Fruit fly (Drosophila melanogaster) whole organism, wandering third instar larva: ENCODE measurements around the gene CG42692.

ENCODE experiments used
- Abd-B ChIP-seq: fragments of >200 bp; optimal IDR thresholded peaks from 2 replicates; lab custom pipeline; 2017; ENCODE audit warnings: missing biosample characterization, missing genetic modification characterization
- CG32264 ChIP-seq: fragments of 200-800 bp; sonication (Bioruptor generic); optimal IDR thresholded peaks from 2 replicates; lab custom pipeline; 2016; ENCODE audit warnings: missing biosample characterization, missing genetic modification characterization
- CG9705 ChIP-seq: fragments of 200-800 bp; sonication (Bioruptor generic); optimal IDR thresholded peaks from 2 replicates; lab custom pipeline; 2018; ENCODE audit warnings: missing biosample characterization, mild to moderate bottlenecking, missing genetic modification characterization
- CrebA ChIP-seq: fragments of 200-800 bp; sonication (Bioruptor generic); optimal IDR thresholded peaks from 2 replicates; lab custom pipeline; 2016; ENCODE audit warnings: missing biosample characterization, mild to moderate bottlenecking, missing genetic modification characterization, borderline replicate concordance
- Dfd ChIP-seq: fragments of >200 bp; optimal IDR thresholded peaks from 2 replicates; lab custom pipeline; 2017; ENCODE audit warnings: missing biosample characterization, missing genetic modification characterization
- Dif ChIP-seq: fragments of 200-275, 200-300 bp; sonication (Bioruptor generic); optimal IDR thresholded peaks from 2 replicates; lab custom pipeline; 2018; ENCODE audit warnings: missing biosample characterization, missing genetic modification characterization; ENCODE audit not compliant: partially characterized antibody
- GATAd ChIP-seq: sonication (Bioruptor generic); optimal IDR thresholded peaks from 2 replicates; lab custom pipeline; 2016; ENCODE audit warnings: missing biosample characterization, missing genetic modification characterization
- HLH106 ChIP-seq: fragments of 200-800 bp; optimal IDR thresholded peaks from 3 replicates; lab custom pipeline; 2019; ENCODE audit warnings: missing biosample characterization, mild to moderate bottlenecking, missing genetic modification characterization, moderate library complexity
- Hnf4 ChIP-seq: fragments of 200-800 bp; sonication (Bioruptor generic); optimal IDR thresholded peaks from 2 replicates; lab custom pipeline; 2016; ENCODE audit warnings: missing biosample characterization, mild to moderate bottlenecking, missing genetic modification characterization
- Hr78 ChIP-seq: fragments of >200 bp; optimal IDR thresholded peaks from 2 replicates; lab custom pipeline; 2017; ENCODE audit warnings: missing biosample characterization, missing genetic modification characterization
- Hr83 ChIP-seq: fragments of 200-300 bp; sonication (Bioruptor generic); optimal IDR thresholded peaks from 2 replicates; lab custom pipeline; 2016; ENCODE audit warnings: missing biosample characterization, mild to moderate bottlenecking, missing genetic modification characterization, moderate library complexity; ENCODE audit not compliant: poor library complexity, severe bottlenecking
- Jra ChIP-seq: sonication (Bioruptor generic); optimal IDR thresholded peaks from 2 replicates; lab custom pipeline; 2016; ENCODE audit warnings: missing biosample characterization, missing genetic modification characterization
- Mio ChIP-seq: sonication (Bioruptor generic); optimal IDR thresholded peaks from 2 replicates; lab custom pipeline; 2016; ENCODE audit warnings: missing biosample characterization, missing genetic modification characterization
- Myc ChIP-seq: fragments of >200 bp; optimal IDR thresholded peaks from 2 replicates; lab custom pipeline; 2017
- N ChIP-seq: fragments of >200 bp; optimal IDR thresholded peaks from 2 replicates; lab custom pipeline; 2018; ENCODE audit warnings: missing biosample characterization, missing external identifiers, missing genetic modification characterization
- OdsH ChIP-seq: fragments of 200-800 bp; sonication (Bioruptor generic); optimal IDR thresholded peaks from 2 replicates; lab custom pipeline; 2016; ENCODE audit warnings: missing biosample characterization, mild to moderate bottlenecking, missing genetic modification characterization
- Rel ChIP-seq, 2 experiments: fragments of 200-800 bp; sonication (Bioruptor generic) in 1 of 2; optimal IDR thresholded peaks; 2 replicates in 1 of 2; 3 replicates in 1 of 2; lab custom pipeline; 2016 to 2019; ENCODE audit warnings: mild to moderate bottlenecking in 2 of 2, missing biosample characterization in 2 of 2, missing genetic modification characterization in 2 of 2, moderate library complexity in 1 of 2
- Sp1 ChIP-seq: fragments of 200-800 bp; sonication (Bioruptor generic); optimal IDR thresholded peaks from 3 replicates; lab custom pipeline; 2019; ENCODE audit warnings: missing biosample characterization, mild to moderate bottlenecking, missing genetic modification characterization, moderate library complexity
- Vsx2 ChIP-seq: fragments of 200-300, 225-300 bp; sonication (Bioruptor generic); optimal IDR thresholded peaks from 2 replicates; lab custom pipeline; 2018; ENCODE audit warnings: missing biosample characterization, missing genetic modification characterization; ENCODE audit not compliant: partially characterized antibody
- br ChIP-seq: fragments of 200-800 bp; sonication (Bioruptor generic); optimal IDR thresholded peaks from 2 replicates; lab custom pipeline; 2016; ENCODE audit warnings: missing biosample characterization, missing genetic modification characterization
- brk ChIP-seq: fragments of 200-800 bp; sonication (Bioruptor generic); optimal IDR thresholded peaks from 2 replicates; lab custom pipeline; 2016; ENCODE audit warnings: missing biosample characterization, mild to moderate bottlenecking, missing genetic modification characterization
- dl ChIP-seq, 2 experiments: fragments of 175-275, 200-275 bp in 1 of 2; fragments of 200-275 bp in 1 of 2; sonication (Bioruptor generic); optimal IDR thresholded peaks; lab custom pipeline; 2018; ENCODE audit warnings: mild to moderate bottlenecking in 2 of 2, missing biosample characterization in 2 of 2, missing genetic modification characterization in 2 of 2, moderate library complexity in 2 of 2; ENCODE audit not compliant: partially characterized antibody in 2 of 2, insufficient read depth in 1 of 2
- dmrt93B ChIP-seq: fragments of 200-800 bp; sonication (Bioruptor generic); optimal IDR thresholded peaks from 2 replicates; lab custom pipeline; 2018; ENCODE audit warnings: missing biosample characterization, mild to moderate bottlenecking, missing genetic modification characterization
- dsf ChIP-seq: sonication (Bioruptor generic); optimal IDR thresholded peaks from 2 replicates; lab custom pipeline; 2016; ENCODE audit warnings: missing biosample characterization, missing genetic modification characterization, borderline replicate concordance
- ey ChIP-seq: fragments of 200-800 bp; sonication (Bioruptor generic); optimal IDR thresholded peaks from 2 replicates; lab custom pipeline; 2016; ENCODE audit warnings: missing biosample characterization, missing genetic modification characterization
- foxo ChIP-seq, 2 experiments: fragments of 200-800 bp; sonication (Bioruptor generic); optimal IDR thresholded peaks; 2 replicates in 1 of 2; 3 replicates in 1 of 2; lab custom pipeline; 2016 to 2017; ENCODE audit warnings: missing biosample characterization in 2 of 2, missing genetic modification characterization in 2 of 2
- fru ChIP-seq: fragments of 200-800 bp; sonication (Bioruptor generic); optimal IDR thresholded peaks from 3 replicates; lab custom pipeline; 2016; ENCODE audit warnings: missing biosample characterization, mild to moderate bottlenecking, missing genetic modification characterization
- h ChIP-seq: fragments of 200-800 bp; sonication (Bioruptor generic); optimal IDR thresholded peaks from 3 replicates; lab custom pipeline; 2016; ENCODE audit warnings: missing biosample characterization, mild to moderate bottlenecking, missing genetic modification characterization
- jim ChIP-seq: fragments of 175-275, 200-325 bp; sonication (Bioruptor generic); optimal IDR thresholded peaks from 2 replicates; lab custom pipeline; 2016; ENCODE audit warnings: missing biosample characterization, mild to moderate bottlenecking, missing genetic modification characterization
- lola ChIP-seq: fragments of >200 bp; optimal IDR thresholded peaks from 2 replicates; lab custom pipeline; 2017; ENCODE audit warnings: missing biosample characterization, missing genetic modification characterization
- pan ChIP-seq: fragments of >200 bp; optimal IDR thresholded peaks from 2 replicates; lab custom pipeline; 2017
- psq ChIP-seq: fragments of 200-800 bp; sonication (Bioruptor generic); optimal IDR thresholded peaks from 3 replicates; lab custom pipeline; 2017; ENCODE audit warnings: missing biosample characterization, mild to moderate bottlenecking, missing genetic modification characterization, moderate library complexity
- rgr ChIP-seq: fragments of 200-800 bp; sonication (Bioruptor generic); optimal IDR thresholded peaks from 3 replicates; lab custom pipeline; 2016; ENCODE audit warnings: missing biosample characterization, mild to moderate bottlenecking, missing genetic modification characterization
- sage ChIP-seq: fragments of 200-800 bp; sonication (Bioruptor generic); optimal IDR thresholded peaks from 2 replicates; lab custom pipeline; 2016; ENCODE audit warnings: missing biosample characterization, mild to moderate bottlenecking, missing genetic modification characterization
- sv ChIP-seq: fragments of 200-800 bp; sonication (Bioruptor generic); optimal IDR thresholded peaks from 3 replicates; lab custom pipeline; 2016; ENCODE audit warnings: missing biosample characterization, missing genetic modification characterization
- tai ChIP-seq: sonication (Bioruptor generic); optimal IDR thresholded peaks from 2 replicates; lab custom pipeline; 2016; ENCODE audit warnings: missing biosample characterization, missing genetic modification characterization
- usp ChIP-seq: fragments of >200 bp; optimal IDR thresholded peaks from 2 replicates; lab custom pipeline; 2017; ENCODE audit warnings: missing biosample characterization, missing genetic modification characterization
- woc ChIP-seq: sonication (Bioruptor generic); optimal IDR thresholded peaks from 2 replicates; lab custom pipeline; 2016; ENCODE audit warnings: missing biosample characterization, mild to moderate bottlenecking, missing genetic modification characterization

CG42692 gene

dm6 chr2L:14023136-14024050 is 15.5 kb downstream of the CG42692 start (continued):
- TF ChIP-seq ey (GFP tag; lab: Kevin White, UChicago) = no peak

- TF ChIP-seq GATAd (GFP tag; lab: Kevin White, UChicago) (peak; percentile 85), lola (GFP tag; lab: Kevin White, UChicago) (no peak), OdsH (peak; percentile 98), Hr83 (peak; percentile 96), jim (GFP tag; lab: Kevin White, UChicago) (peak; percentile 97), foxo (GFP tag; optimal IDR thresholded peaks at IDR 0.05; lab: Kevin White, UChicago) (peak; percentile 68 to 92), dl (GFP tag; optimal IDR thresholded peaks at IDR 0.05; lab: Kevin White, UChicago; ENCODE audit: insufficient read depth in 1 of 2, partially characterized antibody in 2 of 2) (no peak), Hnf4 (GFP tag; lab: Kevin White, UChicago) (peak; percentile 96), dsf (GFP tag; lab: Kevin White, UChicago) (peak; percentile 94), Dif (GFP tag; lab: Kevin White, UChicago) (peak; percentile 55), CrebA (GFP tag; lab: Kevin White, UChicago) (peak; percentile 58), rgr (peak; percentile 97), pan (lab: Kevin White, UChicago) (no peak), dmrt93B (peak; percentile 92), HLH106 (tag; lab: Kevin White, UChicago) (peak; percentile 85), Dfd (GFP tag; lab: Kevin White, UChicago) (no peak), h (GFP tag; lab: Kevin White, UChicago) (peak; percentile 94), br (peak; percentile 92), tai (peak; percentile 96), woc (GFP tag; lab: Kevin White, UChicago) (no peak), Vsx2 (peak; percentile 17), Jra (GFP tag; lab: Kevin White, UChicago) (peak; percentile 95), fru (peak; percentile 87), Sp1 (GFP tag; lab: Kevin White, UChicago) (peak; percentile 92), Myc (lab: Kevin White, UChicago) (no peak), Mio (GFP tag; lab: Kevin White, UChicago) (peak; percentile 85), sage (GFP tag; lab: Kevin White, UChicago) (peak; percentile 72), brk (GFP tag; lab: Kevin White, UChicago) (peak; percentile 79), Rel (GFP tag; optimal IDR thresholded peaks at IDR 0.05; lab: Kevin White, UChicago) (peak; percentile 47), Rel (tag; optimal IDR thresholded peaks at IDR 0.05; lab: Kevin White, UChicago) (peak; percentile 75), N (GFP tag; lab: Kevin White, UChicago) (no peak), psq (GFP tag; lab: Kevin White, UChicago) (peak; percentile 90), usp (no peak), CG9705 (peak; percentile 94), Abd-B (GFP tag; lab: Kevin White, UChicago) (no peak), CG32264 (GFP tag; lab: Kevin White, UChicago) (peak; percentile 82), sv (peak; percentile 99), Hr78 (GFP tag; lab: Kevin White, UChicago) (no peak), ey (GFP tag; lab: Kevin White, UChicago) (peak; percentile 89)
Observed at dm6 chr2L:14024051-14024745, 16.3 kb downstream of the CG42692 start.
